Worm (Caenorhabditis elegans): ENCODE measurements around the gene C23F12.4.

- no peak for TF ChIP-seq aly-2 (tag; optimal IDR thresholded peaks at IDR 0.05)
- TF ChIP-seq ces-1 (GFP tag; optimal IDR thresholded peaks at IDR 0.05) = no peak
- TF ChIP-seq nhr-11 (tag; optimal IDR thresholded peaks at IDR 0.05) = no peak
- TF ChIP-seq unc-130 (tag; optimal IDR thresholded peaks at IDR 0.05) = no peak
- no peak for TF ChIP-seq mep-1 (tag; optimal IDR thresholded peaks at IDR 0.05)
- TF ChIP-seq nhr-85 (tag) = no peak
- TF ChIP-seq ama-1 (optimal IDR thresholded peaks at IDR 0.05) = no peak
- no peak for TF ChIP-seq ztf-4 (tag; optimal IDR thresholded peaks at IDR 0.05)
- TF ChIP-seq nhr-237 (tag; optimal IDR thresholded peaks at IDR 0.05) = no peak
- no peak for TF ChIP-seq nhr-90 (tag; optimal IDR thresholded peaks at IDR 0.05; ENCODE audit: poor library complexity)
- no peak for TF ChIP-seq dsc-1 (tag; optimal IDR thresholded peaks at IDR 0.05)
These were observed 23.6 kb downstream of the C23F12.4 start for ce11 chrX:9410747-9411146.

All from whole organism, L1 larva.